Worm (Caenorhabditis elegans) whole organism, midembryonic: Measurements from ENCODE around the gene hlh-10.

ENCODE experiments used
- klf-2 ChIP-seq: fragments of 200-800 bp; sonication (Bioruptor generic); conservative IDR thresholded peaks from 2 replicates; pipeline ENCODE4 v1.3.6; 2022; ENCODE audit warnings: missing genetic modification reagents, missing genetic modification characterization, missing compliant biosample characterization
- ref-1 ChIP-seq: fragments of 200-800 bp; sonication (Bioruptor generic); conservative IDR thresholded peaks from 2 replicates; pipeline ENCODE4 v1.3.6; 2022; ENCODE audit warnings: missing genetic modification reagents, missing genetic modification characterization, missing compliant biosample characterization
- ztf-23 ChIP-seq: fragments of 200-800 bp; sonication (Bioruptor generic); IDR thresholded peaks from 2 replicates; pipeline ENCODE4 v1.3.6; 2022; ENCODE audit warnings: missing genetic modification reagents, missing genetic modification characterization, missing compliant biosample characterization
- ztf-29 ChIP-seq: fragments of 200-800 bp; sonication (Bioruptor generic); IDR thresholded peaks from 2 replicates; pipeline ENCODE4 v1.3.6; 2022; ENCODE audit warnings: missing genetic modification reagents, missing genetic modification characterization, missing compliant biosample characterization

ce11 chrV:9271835-9272234 is 10.2 kb downstream of the hlh-10 start:
- TF ChIP-seq klf-2 = no peak
- no peak for TF ChIP-seq ztf-29 (GFP tag; lab: Robert Waterston, UW)
- TF ChIP-seq ztf-23 = no peak
- TF ChIP-seq ref-1 = no peak
